Worm (Caenorhabditis elegans): ENCODE measurements around the gene ctl-1.
"Not testable (repeated sequence)": the region's sequence is repeated elsewhere in the genome, so short reads cannot be mapped to it uniquely, and the experiment has no call there.

Gene ctl-1

DNA sequence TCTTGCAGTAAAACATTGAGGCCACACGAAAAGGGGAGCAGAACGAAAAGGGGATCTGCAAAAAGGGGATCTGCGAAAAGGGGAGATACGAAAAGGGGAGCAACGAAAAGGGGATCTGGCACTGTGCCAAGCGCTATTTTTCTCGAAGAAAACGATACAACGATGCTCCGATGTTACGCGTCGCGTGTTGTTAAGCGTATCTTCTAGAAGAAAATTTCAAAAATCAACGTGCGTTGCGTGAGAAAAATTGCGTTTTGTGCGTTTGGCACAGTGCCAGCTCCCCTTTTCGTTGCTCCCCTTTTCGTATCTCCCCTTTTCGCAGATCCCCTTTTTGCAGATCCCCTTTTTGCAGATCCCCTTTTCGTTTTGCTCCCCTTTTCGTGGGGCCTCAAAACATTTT is 40.2 kb upstream of the ctl-1 start, which contains the start of gene Y54G11A.9:
Gene Y54G11A.9, minus strand, starts transcription at position 196 of the 400 bp plus-strand sequence.
- not testable (repeated sequence) for TF ChIP-seq lin-15B, unc-39, mdl-1 (tag; optimal IDR thresholded peaks at IDR 0.05)

DNA sequence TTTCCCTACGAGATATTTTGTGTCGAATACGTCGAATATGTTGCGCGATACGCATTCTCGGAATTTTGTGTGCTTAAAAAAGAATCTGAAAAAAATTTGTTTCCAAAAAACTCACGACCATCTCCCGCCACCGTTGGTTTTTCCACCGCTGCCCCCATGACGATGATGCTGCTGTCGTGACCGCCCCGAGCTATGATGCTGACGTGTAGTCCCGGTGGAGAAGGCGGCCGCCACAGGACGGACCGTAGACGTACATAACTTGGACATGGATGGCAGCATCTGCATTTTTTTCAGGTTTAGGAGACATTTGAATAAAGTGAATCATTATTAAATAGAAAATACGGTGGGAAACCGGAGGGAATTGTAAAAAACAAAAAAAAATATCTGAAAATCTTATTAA is 38.1 kb upstream of the ctl-1 start, which contains the start of gene ddl-3:
Gene ddl-3, minus strand, starts transcription at position 289 of the 400 bp plus-strand sequence.
- TF ChIP-seq nhr-25, skn-1, nhr-77 (tag; optimal IDR thresholded peaks at IDR 0.05): not testable (repeated sequence)

DNA sequence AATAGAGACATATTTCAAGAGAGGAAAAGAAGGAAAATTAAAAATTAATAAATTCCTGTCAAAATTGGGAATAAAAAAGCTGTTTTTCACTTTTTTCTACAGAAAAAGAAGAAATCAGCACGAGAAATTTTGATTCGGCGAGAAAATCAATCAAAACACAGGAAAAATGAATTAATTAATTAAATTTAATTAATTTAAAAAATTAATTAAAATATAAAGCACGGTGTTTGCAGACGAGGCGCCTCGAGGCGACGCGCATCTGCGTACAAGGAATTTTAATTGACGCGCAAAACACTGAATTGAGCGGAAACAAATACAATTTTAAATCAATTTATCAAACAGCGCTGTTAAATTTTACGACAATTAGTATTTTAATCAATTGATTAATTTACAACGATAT is 15.2 kb upstream of the ctl-1 start:
- TF ChIP-seq skn-1 (tag; optimal IDR thresholded peaks at IDR 0.05) (no peak), eor-1 (tag; optimal IDR thresholded peaks at IDR 0.05) (no peak), nfya-1 (tag; optimal IDR thresholded peaks at IDR 0.05; ENCODE audit: insufficient read depth) (no peak), elt-1 (tag; optimal IDR thresholded peaks at IDR 0.05) (no peak), R02D3.7 (tag; optimal IDR thresholded peaks at IDR 0.05) (no peak), fkh-10 (GFP tag; optimal IDR thresholded peaks at IDR 0.05) (no peak), ceh-28 (tag; optimal IDR thresholded peaks at IDR 0.05) (no peak), nhr-11 (tag; optimal IDR thresholded peaks at IDR 0.05) (no peak), egl-27 (tag; optimal IDR thresholded peaks at IDR 0.05) (no peak), ceh-9 (tag; optimal IDR thresholded peaks at IDR 0.05) (no peak), nhr-237 (tag; optimal IDR thresholded peaks at IDR 0.05) (no peak), lin-15B (tag; optimal IDR thresholded peaks at IDR 0.05) (no peak), elt-2 (tag; optimal IDR thresholded peaks at IDR 0.05) (no peak), pha-4 (tag; optimal IDR thresholded peaks at IDR 0.05) (no peak), ceh-82 (tag; optimal IDR thresholded peaks at IDR 0.05) (no peak), nhr-28 (tag; optimal IDR thresholded peaks at IDR 0.05) (no peak), aly-2 (tag; optimal IDR thresholded peaks at IDR 0.05) (no peak), mdl-1 (tag; optimal IDR thresholded peaks at IDR 0.05) (no peak), zag-1 (tag; optimal IDR thresholded peaks at IDR 0.05) (no peak), nhr-23 (tag; optimal IDR thresholded peaks at IDR 0.05) (no peak)

DNA sequence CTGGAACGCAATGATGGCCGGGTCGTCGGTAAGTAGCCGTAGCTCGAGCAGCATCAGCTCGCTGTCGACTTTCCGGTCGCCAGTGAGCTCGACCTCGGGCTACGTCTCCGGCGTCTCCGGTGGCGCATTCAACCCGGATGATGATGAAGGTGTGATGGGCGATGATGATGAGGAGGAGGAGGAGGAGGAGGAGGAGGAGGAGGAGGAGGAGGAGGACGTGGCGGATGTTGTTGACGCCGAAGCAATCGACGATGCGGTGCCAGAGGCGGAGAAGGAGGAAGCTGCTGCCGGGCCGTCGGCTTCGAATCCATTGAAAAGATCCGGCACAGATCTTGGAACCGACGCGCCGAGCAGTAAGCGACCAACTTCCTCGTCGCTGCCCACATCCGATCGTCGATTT is 13.2 kb upstream of the ctl-1 start:
- TF ChIP-seq ZK546.5 (tag; optimal IDR thresholded peaks at IDR 0.05) (no peak), aly-2 (tag; optimal IDR thresholded peaks at IDR 0.05) (no peak), nhr-67 (tag; optimal IDR thresholded peaks at IDR 0.05) (no peak), ama-1 (optimal IDR thresholded peaks at IDR 0.05) (no peak), nhr-25 (tag; optimal IDR thresholded peaks at IDR 0.05) (no peak), nhr-43 (tag; optimal IDR thresholded peaks at IDR 0.05; ENCODE audit: poor library complexity, severe bottlenecking) (no peak), pha-4 (tag; optimal IDR thresholded peaks at IDR 0.05) (no peak), ceh-16 (tag; optimal IDR thresholded peaks at IDR 0.05) (no peak), ztf-11 (tag; optimal IDR thresholded peaks at IDR 0.05) (no peak), nfya-1 (tag; optimal IDR thresholded peaks at IDR 0.05; ENCODE audit: insufficient read depth) (no peak), nhr-77 (tag; optimal IDR thresholded peaks at IDR 0.05) (no peak), mdl-1 (tag; optimal IDR thresholded peaks at IDR 0.05) (no peak), unc-39 (tag; optimal IDR thresholded peaks at IDR 0.05) (no peak), ceh-82 (tag; optimal IDR thresholded peaks at IDR 0.05) (no peak)

DNA sequence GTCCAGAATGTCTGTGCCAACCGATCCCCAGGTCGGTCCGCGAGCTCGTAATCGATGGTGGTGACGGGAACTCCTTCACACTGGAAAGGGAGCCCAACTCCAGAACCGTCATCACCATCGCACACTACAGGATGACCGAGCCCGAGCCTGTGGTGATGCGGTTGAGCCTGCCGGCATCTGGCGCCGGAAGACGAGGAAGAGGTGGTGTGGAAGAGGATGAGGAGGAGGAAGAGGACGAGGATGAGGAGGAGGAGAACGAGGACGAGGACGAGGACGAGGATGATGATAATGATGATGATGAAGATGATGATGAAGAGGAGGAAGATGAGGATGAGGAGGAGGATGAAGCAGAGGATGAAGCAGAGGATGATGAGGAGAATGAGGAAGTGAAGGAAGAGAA is 12.0 kb upstream of the ctl-1 start, which contains the start of gene Y54G11A.14:
Gene Y54G11A.14, plus strand, starts transcription at position 132 of the 400 bp plus-strand sequence.
- TF ChIP-seq unc-62 (GFP tag; optimal IDR thresholded peaks at IDR 0.05) = no peak

DNA sequence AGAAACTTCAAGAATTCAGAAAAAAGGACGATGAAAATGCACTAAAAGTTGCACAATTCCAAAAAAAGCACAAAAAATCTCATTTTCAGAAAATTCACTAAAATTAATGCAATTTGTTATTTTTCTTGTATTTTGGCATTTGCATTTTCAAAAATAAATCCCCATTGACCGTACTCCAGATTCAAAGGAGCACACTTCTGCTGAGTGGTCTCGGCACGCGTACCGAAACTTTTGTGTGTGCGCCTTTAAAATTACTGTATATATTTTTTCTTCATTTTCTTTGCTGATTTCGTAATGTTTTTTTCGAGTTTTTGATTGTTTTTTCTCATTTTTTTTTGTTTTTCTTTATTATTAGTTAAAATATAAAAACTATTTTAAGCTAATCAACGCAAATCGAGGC is 6.1 kb upstream of the ctl-1 start:
- no peak for TF ChIP-seq egl-5 (tag; optimal IDR thresholded peaks at IDR 0.05)
- TF ChIP-seq fkh-2 (tag; optimal IDR thresholded peaks at IDR 0.05) = no peak
- TF ChIP-seq fkh-10 (GFP tag; optimal IDR thresholded peaks at IDR 0.05) = no peak
- no peak for TF ChIP-seq ztf-4 (tag; optimal IDR thresholded peaks at IDR 0.05)
- no peak for TF ChIP-seq zag-1 (tag; optimal IDR thresholded peaks at IDR 0.05)
- no peak for TF ChIP-seq aly-2 (tag; optimal IDR thresholded peaks at IDR 0.05)
- TF ChIP-seq eor-1 (tag; optimal IDR thresholded peaks at IDR 0.05) = no peak
- TF ChIP-seq lin-15B (tag; optimal IDR thresholded peaks at IDR 0.05) = no peak
- TF ChIP-seq unc-62 (GFP tag; optimal IDR thresholded peaks at IDR 0.05) = no peak
- TF ChIP-seq jun-1 (tag; optimal IDR thresholded peaks at IDR 0.05) = no peak
- no peak for TF ChIP-seq nhr-28 (tag; optimal IDR thresholded peaks at IDR 0.05)
- no peak for TF ChIP-seq nhr-76 (tag; optimal IDR thresholded peaks at IDR 0.05)
- TF ChIP-seq sea-2 (GFP tag; optimal IDR thresholded peaks at IDR 0.05) = no peak
- no peak for TF ChIP-seq pha-4 (tag; optimal IDR thresholded peaks at IDR 0.05)
- no peak for TF ChIP-seq elt-2 (tag; optimal IDR thresholded peaks at IDR 0.05)
- no peak for TF ChIP-seq snpc-4 (tag; optimal IDR thresholded peaks at IDR 0.05)
- TF ChIP-seq nhr-77 (tag; optimal IDR thresholded peaks at IDR 0.05) = no peak

Data from whole organism, L3 larva.